Fruit fly (Drosophila melanogaster) whole organism, prepupa: ENCODE measurements around the gene Spec2.

Experiments used
- Blimp-1 ChIP-seq: fragments of 200-800 bp; sonication (Bioruptor generic); optimal IDR thresholded peaks from 3 replicates; lab custom pipeline; 2017; ENCODE audit warnings: missing biosample characterization, missing genetic modification characterization, mild to moderate bottlenecking, moderate library complexity, missing genetic modification reagents
- CG10631 ChIP-seq: fragments of 200-800 bp; sonication (Bioruptor generic); optimal IDR thresholded peaks from 2 replicates; lab custom pipeline; 2016; ENCODE audit warnings: missing biosample characterization, missing genetic modification characterization
- CG10669 ChIP-seq: fragments of 200-800 bp; sonication (Bioruptor generic); optimal IDR thresholded peaks from 3 replicates; lab custom pipeline; 2018; ENCODE audit warnings: missing biosample characterization, mild to moderate bottlenecking, missing genetic modification characterization, moderate library complexity
- CG11294 ChIP-seq: fragments of 200-800 bp; sonication (Bioruptor generic); IDR thresholded peaks from 2 replicates; pipeline ENCODE4 v1.3.6; 2022; ENCODE audit warnings: missing biosample characterization, missing genetic modification characterization
- CG11762 ChIP-seq: fragments of 200-800 bp; sonication (Bioruptor generic); optimal IDR thresholded peaks from 3 replicates; lab custom pipeline; 2016; ENCODE audit warnings: missing biosample characterization, missing genetic modification characterization; ENCODE audit not compliant: insufficient read depth
- CG11902 ChIP-seq: fragments of 200-800 bp; sonication (Bioruptor generic); optimal IDR thresholded peaks from 3 replicates; lab custom pipeline; 2016; ENCODE audit warnings: missing biosample characterization, missing genetic modification characterization
- CG15336 ChIP-seq: fragments of 200-800 bp; sonication (Bioruptor generic); IDR thresholded peaks from 2 replicates; pipeline ENCODE4 v1.3.6; 2022; ENCODE audit warnings: missing biosample characterization, missing genetic modification characterization
- CG1621 ChIP-seq: fragments of 200-800 bp; sonication (Bioruptor generic); optimal IDR thresholded peaks from 3 replicates; lab custom pipeline; 2018; ENCODE audit warnings: missing biosample characterization, mild to moderate bottlenecking, missing genetic modification characterization
- CG16779 ChIP-seq: fragments of 200-800 bp; sonication (Bioruptor generic); optimal IDR thresholded peaks from 3 replicates; lab custom pipeline; 2017; ENCODE audit warnings: missing biosample characterization, mild to moderate bottlenecking, missing genetic modification characterization
- CG3032 ChIP-seq: fragments of 200-800 bp; optimal IDR thresholded peaks from 2 replicates; lab custom pipeline; 2019; ENCODE audit warnings: missing biosample characterization, mild to moderate bottlenecking, missing genetic modification characterization, moderate library complexity
- CG32006 ChIP-seq: fragments of 200-800 bp; sonication (Bioruptor generic); optimal IDR thresholded peaks from 3 replicates; lab custom pipeline; 2017; ENCODE audit warnings: missing biosample characterization, mild to moderate bottlenecking, missing genetic modification characterization
- CG34406 ChIP-seq: fragments of 200-800 bp; sonication (Bioruptor generic); optimal IDR thresholded peaks from 3 replicates; lab custom pipeline; 2016; ENCODE audit warnings: missing biosample characterization, missing genetic modification characterization
- CG3919 ChIP-seq: fragments of 200-800 bp; sonication (Bioruptor generic); optimal IDR thresholded peaks from 3 replicates; lab custom pipeline; 2016; ENCODE audit warnings: missing biosample characterization, missing genetic modification characterization
- CG4318 ChIP-seq: fragments of 200-800 bp; sonication (Bioruptor generic); optimal IDR thresholded peaks from 3 replicates; lab custom pipeline; 2017; ENCODE audit warnings: missing biosample characterization, mild to moderate bottlenecking, missing genetic modification characterization
- CG6163 ChIP-seq: fragments of 200-800 bp; sonication (Bioruptor generic); IDR thresholded peaks from 3 replicates; pipeline ENCODE4 v1.3.6; 2022; ENCODE audit warnings: missing biosample characterization, missing genetic modification characterization
- CG6276 ChIP-seq: fragments of 200-800 bp; sonication (Bioruptor generic); optimal IDR thresholded peaks from 2 replicates; lab custom pipeline; 2017; ENCODE audit warnings: missing biosample characterization, mild to moderate bottlenecking, missing genetic modification characterization
- CG6792 ChIP-seq: fragments of 200-800 bp; sonication (Bioruptor generic); optimal IDR thresholded peaks from 3 replicates; lab custom pipeline; 2016; ENCODE audit warnings: missing biosample characterization, missing genetic modification characterization
- CG6808 ChIP-seq: fragments of 200-800 bp; sonication (Bioruptor generic); optimal IDR thresholded peaks from 3 replicates; lab custom pipeline; 2017; ENCODE audit warnings: missing biosample characterization, missing genetic modification characterization, mild to moderate bottlenecking, moderate library complexity, missing genetic modification reagents
- CG6854 ChIP-seq: fragments of 200-800 bp; sonication (Bioruptor generic); optimal IDR thresholded peaks from 2 replicates; lab custom pipeline; 2017; ENCODE audit warnings: missing biosample characterization, mild to moderate bottlenecking, missing genetic modification characterization
- CG7368 ChIP-seq: fragments of 200-800 bp; sonication (Bioruptor generic); optimal IDR thresholded peaks from 3 replicates; lab custom pipeline; 2016; ENCODE audit warnings: missing biosample characterization, missing genetic modification characterization
- CG8119 ChIP-seq: fragments of 200-800 bp; sonication (Bioruptor generic); IDR thresholded peaks from 3 replicates; pipeline ENCODE4 v1.3.6; 2022; ENCODE audit warnings: missing biosample characterization, missing genetic modification characterization
- CG8319 ChIP-seq: fragments of 200-800 bp; sonication (Bioruptor generic); optimal IDR thresholded peaks from 3 replicates; lab custom pipeline; 2016; ENCODE audit warnings: missing biosample characterization, missing genetic modification characterization
- CG9139 ChIP-seq: fragments of 200-800 bp; sonication (Bioruptor generic); optimal IDR thresholded peaks from 3 replicates; lab custom pipeline; 2017; ENCODE audit warnings: missing biosample characterization, mild to moderate bottlenecking, missing genetic modification characterization
- Eip75B ChIP-seq: fragments of 200-800 bp; sonication (Bioruptor generic); optimal IDR thresholded peaks from 3 replicates; lab custom pipeline; 2016; ENCODE audit warnings: missing biosample characterization, missing genetic modification characterization
- Eip78C ChIP-seq: fragments of 200-800 bp; sonication (Bioruptor generic); peaks from one replicate; lab custom pipeline; 2016; ENCODE audit warnings: missing biosample characterization, missing genetic modification characterization
- Eip93F ChIP-seq: fragments of 200-800 bp; sonication (Bioruptor generic); optimal IDR thresholded peaks from 2 replicates; lab custom pipeline; 2016; ENCODE audit warnings: missing biosample characterization, mild to moderate bottlenecking, missing genetic modification characterization
- Ets21C ChIP-seq: fragments of 200-800 bp; sonication (Bioruptor generic); optimal IDR thresholded peaks from 3 replicates; lab custom pipeline; 2016; ENCODE audit warnings: missing biosample characterization, missing genetic modification characterization
- Ets96B ChIP-seq: fragments of 200-800 bp; optimal IDR thresholded peaks from 2 replicates; lab custom pipeline; 2019; ENCODE audit warnings: missing biosample characterization, mild to moderate bottlenecking, missing genetic modification characterization, moderate library complexity
- Hr38 ChIP-seq: sonication (Bioruptor generic); optimal IDR thresholded peaks from 2 replicates; lab custom pipeline; 2016; ENCODE audit warnings: missing biosample characterization, missing genetic modification characterization
- Hr39 ChIP-seq: fragments of 200-800 bp; sonication (Bioruptor generic); optimal IDR thresholded peaks from 2 replicates; lab custom pipeline; 2016; ENCODE audit warnings: missing biosample characterization, missing genetic modification characterization
- Lpt ChIP-seq: fragments of 200-800 bp; sonication (Bioruptor generic); optimal IDR thresholded peaks from 3 replicates; lab custom pipeline; 2016; ENCODE audit warnings: missing biosample characterization, missing genetic modification characterization
- Met ChIP-seq: fragments of 200-800 bp; sonication (Bioruptor generic); optimal IDR thresholded peaks from 3 replicates; lab custom pipeline; 2016; ENCODE audit warnings: missing biosample characterization, missing genetic modification characterization
- OdsH ChIP-seq: fragments of 200-800 bp; sonication (Bioruptor generic); optimal IDR thresholded peaks from 3 replicates; lab custom pipeline; 2016; ENCODE audit warnings: missing biosample characterization, missing genetic modification characterization
- Smox ChIP-seq: fragments of 200-800 bp; sonication (Bioruptor generic); optimal IDR thresholded peaks from 3 replicates; lab custom pipeline; 2016; ENCODE audit warnings: missing biosample characterization, missing genetic modification characterization
- Sox102F ChIP-seq: fragments of 200-800 bp; sonication (Bioruptor generic); optimal IDR thresholded peaks from 2 replicates; lab custom pipeline; 2016; ENCODE audit warnings: missing biosample characterization, mild to moderate bottlenecking, missing genetic modification characterization
- Sox14 ChIP-seq: fragments of 200-800 bp; sonication (Bioruptor generic); optimal IDR thresholded peaks from 3 replicates; lab custom pipeline; 2016; ENCODE audit warnings: missing biosample characterization, missing genetic modification characterization
- Sox15 ChIP-seq: fragments of 200-800 bp; sonication (Bioruptor generic); optimal IDR thresholded peaks from 3 replicates; lab custom pipeline; 2016; ENCODE audit warnings: missing biosample characterization, missing genetic modification characterization
- achi ChIP-seq: fragments of 200-800 bp; sonication (Bioruptor generic); optimal IDR thresholded peaks from 3 replicates; lab custom pipeline; 2016; ENCODE audit warnings: missing biosample characterization, missing genetic modification characterization
- cyc ChIP-seq: fragments of 200-800 bp; sonication (Bioruptor generic); optimal IDR thresholded peaks from 3 replicates; lab custom pipeline; 2016; ENCODE audit warnings: missing biosample characterization, missing genetic modification characterization
- dac ChIP-seq: fragments of 200-800 bp; sonication (Bioruptor generic); optimal IDR thresholded peaks from 2 replicates; lab custom pipeline; 2017; ENCODE audit warnings: missing biosample characterization, mild to moderate bottlenecking, missing genetic modification characterization
- eg ChIP-seq: fragments of 200-800 bp; sonication (Bioruptor generic); IDR thresholded peaks from 3 replicates; pipeline ENCODE4 v1.3.6; 2022; ENCODE audit warnings: missing biosample characterization, missing genetic modification characterization
- esn ChIP-seq: fragments of 200-800 bp; sonication (Bioruptor generic); optimal IDR thresholded peaks from 2 replicates; lab custom pipeline; 2016; ENCODE audit warnings: missing biosample characterization, mild to moderate bottlenecking, missing genetic modification characterization, moderate library complexity
- fd59A ChIP-seq: fragments of 200-800 bp; sonication (Bioruptor generic); optimal IDR thresholded peaks from 2 replicates; lab custom pipeline; 2017; ENCODE audit warnings: missing biosample characterization, mild to moderate bottlenecking, missing genetic modification characterization, missing genetic modification reagents
- fd85E ChIP-seq: fragments of 200-800 bp; sonication (Bioruptor generic); optimal IDR thresholded peaks from 3 replicates; lab custom pipeline; 2016; ENCODE audit warnings: missing biosample characterization, missing genetic modification characterization
- fkh ChIP-seq: fragments of 200-800 bp; sonication (Bioruptor generic); optimal IDR thresholded peaks from 3 replicates; lab custom pipeline; 2017; ENCODE audit warnings: missing biosample characterization, mild to moderate bottlenecking, missing genetic modification characterization, moderate library complexity
- lz ChIP-seq: fragments of 200-800 bp; sonication (Bioruptor generic); optimal IDR thresholded peaks from 3 replicates; lab custom pipeline; 2016; ENCODE audit warnings: missing biosample characterization, missing genetic modification characterization
- net ChIP-seq: fragments of 200-800 bp; sonication (Bioruptor generic); optimal IDR thresholded peaks from 3 replicates; lab custom pipeline; 2016; ENCODE audit warnings: missing biosample characterization, missing genetic modification characterization
- pdm3 ChIP-seq: fragments of 200-800 bp; sonication (Bioruptor generic); optimal IDR thresholded peaks from 3 replicates; lab custom pipeline; 2016; ENCODE audit warnings: missing biosample characterization, missing genetic modification characterization
- spab ChIP-seq: fragments of 200-800 bp; sonication (Bioruptor generic); optimal IDR thresholded peaks from 2 replicates; lab custom pipeline; 2017; ENCODE audit warnings: missing biosample characterization, mild to moderate bottlenecking, missing genetic modification characterization, missing genetic modification reagents
- ss ChIP-seq, 2 experiments: fragments of 200-800 bp; sonication (Bioruptor generic); optimal IDR thresholded peaks; 2 replicates in 1 of 2; 3 replicates in 1 of 2; lab custom pipeline; 2017 to 2018; ENCODE audit warnings: mild to moderate bottlenecking in 2 of 2, missing biosample characterization in 2 of 2, missing genetic modification characterization in 2 of 2, moderate library complexity in 1 of 2
- svp ChIP-seq: fragments of 200-800 bp; sonication (Bioruptor generic); peaks from one replicate; lab custom pipeline; 2016; ENCODE audit warnings: missing biosample characterization, missing genetic modification characterization
- topi ChIP-seq: fragments of 200-800 bp; sonication (Bioruptor generic); optimal IDR thresholded peaks from 3 replicates; lab custom pipeline; 2016; ENCODE audit warnings: missing biosample characterization, missing genetic modification characterization
- vri ChIP-seq: fragments of 200-800 bp; sonication (Bioruptor generic); optimal IDR thresholded peaks from 3 replicates; lab custom pipeline; 2016; ENCODE audit warnings: missing biosample characterization, mild to moderate bottlenecking, missing genetic modification characterization

The Spec2 gene

dm6 chr3R:5606477-5606876 lies 17.4 kb downstream of the Spec2 start, which contains the start of gene asl:
Gene asl (minus strand): TSS chr3R:5606543.
- TF ChIP-seq dac (GFP tag; lab: Kevin White, UChicago) (peak; percentile 26), net (GFP tag; lab: Kevin White, UChicago) (no peak), CG10631 (no peak), CG3919 (GFP tag; lab: Kevin White, UChicago) (no peak), esn (GFP tag; lab: Kevin White, UChicago) (peak; percentile 68), Lpt (GFP tag; lab: Kevin White, UChicago) (peak; percentile 37), eg (GFP tag; lab: Robert Waterston, UW) (peak; percentile 76), CG9139 (no peak), Ets96B (tag; lab: Kevin White, UChicago) (peak; percentile 23), topi (GFP tag; lab: Kevin White, UChicago) (peak; percentile 43), CG10669 (GFP tag; lab: Kevin White, UChicago) (no peak), CG6792 (peak; percentile 38), Hr39 (GFP tag; lab: Kevin White, UChicago) (peak; percentile 64), Sox14 (GFP tag; lab: Kevin White, UChicago) (peak; percentile 64), svp (GFP tag; lab: Kevin White, UChicago) (no peak), CG6854 (no peak), CG34406 (GFP tag; lab: Kevin White, UChicago) (no peak), CG32006 (GFP tag; lab: Kevin White, UChicago) (no peak), fd59A (GFP tag; lab: Kevin White, UChicago) (no peak), lz (GFP tag; lab: Kevin White, UChicago) (peak; percentile 62), spab (GFP tag; lab: Kevin White, UChicago) (no peak), Eip93F (GFP tag; lab: Kevin White, UChicago) (peak; percentile 70), CG7368 (GFP tag; lab: Kevin White, UChicago) (no peak), vri (GFP tag; lab: Kevin White, UChicago) (peak; percentile 41), ss (GFP tag; optimal IDR thresholded peaks at IDR 0.05; lab: Kevin White, UChicago) (no peak), Met (no peak), CG8119 (no peak), Eip78C (GFP tag; lab: Kevin White, UChicago) (peak; percentile 90), Hr38 (GFP tag; lab: Kevin White, UChicago) (no peak), fd85E (GFP tag; lab: Kevin White, UChicago) (no peak), Ets21C (GFP tag; lab: Kevin White, UChicago) (peak; percentile 20), CG16779 (no peak), Sox102F (GFP tag; lab: Kevin White, UChicago) (no peak), Blimp-1 (GFP tag; lab: Kevin White, UChicago) (no peak), CG15336 (GFP tag; lab: Robert Waterston, UW) (peak; percentile 44), pdm3 (GFP tag; lab: Kevin White, UChicago) (no peak), Sox15 (peak; percentile 8), CG11762 (GFP tag; lab: Kevin White, UChicago) (no peak), cyc (GFP tag; lab: Kevin White, UChicago) (peak; percentile 47), CG4318 (GFP tag; lab: Kevin White, UChicago) (no peak), CG8319 (no peak), CG3032 (tag; lab: Kevin White, UChicago) (peak; percentile 63), fkh (GFP tag; lab: Kevin White, UChicago) (peak; percentile 86), CG6276 (no peak), CG11294 (GFP tag; lab: Robert Waterston, UW) (peak; percentile 16; the same call in 1 of the 2 replicates), Eip75B (GFP tag; lab: Kevin White, UChicago) (peak; percentile 60), CG6163 (GFP tag; lab: Robert Waterston, UW) (peak; percentile 70), achi (GFP tag; lab: Kevin White, UChicago) (no peak), CG11902 (GFP tag; lab: Kevin White, UChicago) (no peak), CG1621 (tag; lab: Kevin White, UChicago) (peak; percentile 33), Smox (GFP tag; lab: Kevin White, UChicago) (no peak), CG6808 (peak; percentile 11), OdsH (GFP tag; lab: Kevin White, UChicago) (no peak)
